Worm (Caenorhabditis elegans) whole organism, early embryonic: ENCODE measurements around the gene phdh-1.

Experiments used
- B0310.2 ChIP-seq: sonication (generic microtip); optimal IDR thresholded peaks from 2 replicates; lab custom pipeline; 2016; ENCODE audit warnings: mild to moderate bottlenecking, missing genetic modification characterization, missing compliant biosample characterization
- F13C5.2 ChIP-seq: sonication (generic microtip); optimal IDR thresholded peaks from 2 replicates; lab custom pipeline; 2017; ENCODE audit warnings: mild to moderate bottlenecking, missing genetic modification characterization, inconsistent platforms, missing compliant biosample characterization
- ama-1 ChIP-seq: fragments of 150-350 bp; optimal IDR thresholded peaks from 2 replicates; lab custom pipeline; 2014
- ceh-13 ChIP-seq: fragments of 200-800 bp; sonication (Bioruptor generic); optimal IDR thresholded peaks from 2 replicates; lab custom pipeline; 2018; ENCODE audit warnings: mild to moderate bottlenecking, missing genetic modification characterization, missing compliant biosample characterization
- ceh-36 ChIP-seq: sonication (generic microtip); optimal IDR thresholded peaks from 2 replicates; lab custom pipeline; 2016; ENCODE audit warnings: missing genetic modification characterization, inconsistent platforms, missing compliant biosample characterization
- ets-7 ChIP-seq: sonication (generic microtip); optimal IDR thresholded peaks from 2 replicates; lab custom pipeline; 2016; ENCODE audit warnings: missing genotype, missing genetic modification characterization, missing compliant biosample characterization
- hnd-1 ChIP-seq: sonication (generic microtip); optimal IDR thresholded peaks from 2 replicates; lab custom pipeline; 2016; ENCODE audit warnings: missing genetic modification characterization, missing compliant biosample characterization
- pes-1 ChIP-seq: fragments of 200-800 bp; sonication (Bioruptor generic); IDR thresholded peaks from 2 replicates; pipeline ENCODE4 v1.3.6; 2022; ENCODE audit warnings: missing genetic modification reagents, missing genetic modification characterization, missing compliant biosample characterization
- sea-1 ChIP-seq: fragments of 200-800 bp; sonication (Bioruptor generic); conservative IDR thresholded peaks from 2 replicates; pipeline ENCODE4 v1.3.6; 2022; ENCODE audit warnings: missing genetic modification characterization, missing compliant biosample characterization
- tra-4 ChIP-seq: sonication (generic microtip); optimal IDR thresholded peaks from 2 replicates; lab custom pipeline; 2017; ENCODE audit warnings: missing genetic modification characterization, missing compliant biosample characterization

DNA sequence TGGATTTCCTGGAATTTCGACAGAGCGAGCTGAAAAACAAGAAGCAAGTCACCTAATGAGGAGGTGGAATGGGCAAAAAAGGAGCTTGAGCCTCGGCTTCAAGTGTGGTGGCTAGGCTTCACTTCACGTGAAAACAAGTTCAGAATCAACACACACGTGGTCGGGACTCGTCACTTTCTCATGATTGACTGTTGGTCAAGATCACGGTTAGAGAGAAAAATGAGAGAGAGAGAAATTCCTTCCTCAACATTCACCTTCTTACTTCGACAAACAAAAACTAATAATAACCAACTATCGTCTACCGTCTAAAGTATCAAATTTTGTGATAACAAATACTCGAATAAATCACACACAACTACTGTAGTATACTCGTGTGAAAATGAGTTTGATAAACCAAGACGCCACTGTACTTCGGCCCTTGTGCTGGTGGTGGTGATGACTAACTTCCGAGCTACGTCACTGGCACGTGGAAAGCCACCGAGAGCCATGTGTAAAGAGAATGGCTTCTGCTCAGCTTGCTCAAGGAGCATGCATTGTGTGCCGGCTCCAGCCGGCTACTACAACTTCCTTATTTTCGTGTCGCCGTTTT is 35.4 kb upstream of the phdh-1 start:
- TF ChIP-seq F13C5.2 (tag; lab: Kevin White, UChicago) (no peak), ama-1 (lab: Kevin White, UChicago) (no peak), hnd-1 (tag; lab: Kevin White, UChicago) (no peak), tra-4 (tag; lab: Kevin White, UChicago) (no peak), sea-1 (GFP tag; lab: Robert Waterston, UW) (no peak), pes-1 (GFP tag; lab: Robert Waterston, UW) (no peak), B0310.2 (tag; lab: Kevin White, UChicago) (no peak), ceh-36 (tag; lab: Kevin White, UChicago) (no peak), ceh-13 (no peak), ets-7 (tag; lab: Kevin White, UChicago) (no peak)
